Worm (Caenorhabditis elegans) whole organism, midembryonic: ENCODE data around the gene ZC190.8.

ENCODE experiments used
- T22C8.4 ChIP-seq: fragments of 200-800 bp; sonication (Bioruptor generic); IDR thresholded peaks from 2 replicates; pipeline ENCODE4 v1.3.6; 2022; ENCODE audit warnings: missing genetic modification characterization, missing compliant biosample characterization
- flt-1 ChIP-seq: fragments of 200-800 bp; sonication (Bioruptor generic); IDR thresholded peaks from 2 replicates; pipeline ENCODE4 v1.3.6; 2022; ENCODE audit warnings: missing genetic modification characterization, missing compliant biosample characterization
- tab-1 ChIP-seq: fragments of 200-800 bp; sonication (Bioruptor generic); IDR thresholded peaks from 2 replicates; pipeline ENCODE4 v1.3.6; 2022; ENCODE audit warnings: missing genetic modification characterization, missing compliant biosample characterization

ce11 chrV:8716175-8716574, 28.6 kb upstream of the ZC190.8 start, which contains the start of gene glr-5:
- TF ChIP-seq T22C8.4 (GFP tag; lab: Robert Waterston, UW) (no peak), tab-1 (GFP tag; lab: Robert Waterston, UW) (no peak), flt-1 (no peak)
